Worm (Caenorhabditis elegans): ENCODE results near the gene col-110.

Gene col-110

DNA sequence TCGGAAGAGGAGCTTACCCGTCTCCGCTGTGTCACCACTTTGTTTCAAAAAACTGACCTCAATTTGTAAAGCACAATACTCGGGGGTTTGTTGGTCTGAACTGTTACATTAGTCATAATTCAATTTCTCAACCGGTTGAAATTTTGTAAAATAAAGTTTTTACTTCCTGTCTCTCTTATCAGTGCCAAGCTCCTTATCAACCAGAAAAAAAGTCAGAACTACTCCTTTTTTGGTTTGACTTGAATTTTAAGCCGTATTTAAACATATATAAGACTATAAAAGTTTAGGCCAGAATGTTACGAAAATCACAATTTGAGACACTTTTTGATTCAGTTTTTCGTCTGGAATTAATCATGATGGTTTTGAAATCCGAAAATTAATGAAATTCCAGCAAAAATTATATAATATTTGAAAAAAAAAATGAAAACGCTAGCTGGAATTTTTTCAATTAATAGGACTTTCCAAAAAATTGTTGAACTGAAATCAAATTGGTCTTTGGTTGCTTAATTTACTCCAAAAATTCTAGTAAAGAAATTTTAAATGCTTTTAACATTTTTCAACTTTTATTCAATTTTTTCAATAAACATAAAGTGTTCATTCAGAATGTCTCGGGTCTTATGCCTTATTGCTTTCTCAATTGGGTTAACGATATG is 10.0 kb downstream of the col-110 start, which contains the start of gene F19C7.2:
F19C7.2 (plus strand) TSS at position 603 of the 653 bp plus-strand sequence.
- TF ChIP-seq nhr-80 (tag; optimal IDR thresholded peaks at IDR 0.05) = peak; percentile 20
- TF ChIP-seq attf-3 (GFP tag; conservative IDR thresholded peaks at IDR 0.05) = no peak

ce11 chrIV:4596824-4597223 is 12.6 kb downstream of the col-110 start, which contains the start of gene F19C7.3:
Gene F19C7.3, plus strand, starts transcription at chrIV:4597124.
- no peak for TF ChIP-seq D2030.7 (GFP tag; IDR thresholded peaks at IDR 0.05)
- no peak for TF ChIP-seq ceh-40 (GFP tag; IDR thresholded peaks at IDR 0.05)
- TF ChIP-seq dpff-1 (tag; optimal IDR thresholded peaks at IDR 0.05) = no peak
- TF ChIP-seq ccch-3 (GFP tag; optimal IDR thresholded peaks at IDR 0.05) = no peak
- TF ChIP-seq ceh-27 (GFP tag; optimal IDR thresholded peaks at IDR 0.05) = no peak
- TF ChIP-seq Y79H2A.3 (GFP tag; conservative IDR thresholded peaks at IDR 0.05) = no peak
- no peak for TF ChIP-seq aptf-3 (GFP tag; IDR thresholded peaks at IDR 0.05)
- no peak for TF ChIP-seq tlf-1 (GFP tag; optimal IDR thresholded peaks at IDR 0.05)
- no peak for TF ChIP-seq zfh-2 (GFP tag; conservative IDR thresholded peaks at IDR 0.05)

- TF ChIP-seq B0261.1 (tag; optimal IDR thresholded peaks at IDR 0.05) (no peak), ztf-22 (GFP tag; optimal IDR thresholded peaks at IDR 0.05) (no peak), unc-62 (GFP tag; optimal IDR thresholded peaks at IDR 0.05) (no peak), snpc-1.3 (tag; optimal IDR thresholded peaks at IDR 0.05; ENCODE audit: insufficient read depth) (no peak), ztf-3 (GFP tag; optimal IDR thresholded peaks at IDR 0.05) (no peak), rpc-1 (optimal IDR thresholded peaks at IDR 0.05) (no peak), rpc-1 (tag; optimal IDR thresholded peaks at IDR 0.05) (no peak)
Observed at ce11 chrIV:4588408-4588807, 21.1 kb downstream of the col-110 start.

DNA sequence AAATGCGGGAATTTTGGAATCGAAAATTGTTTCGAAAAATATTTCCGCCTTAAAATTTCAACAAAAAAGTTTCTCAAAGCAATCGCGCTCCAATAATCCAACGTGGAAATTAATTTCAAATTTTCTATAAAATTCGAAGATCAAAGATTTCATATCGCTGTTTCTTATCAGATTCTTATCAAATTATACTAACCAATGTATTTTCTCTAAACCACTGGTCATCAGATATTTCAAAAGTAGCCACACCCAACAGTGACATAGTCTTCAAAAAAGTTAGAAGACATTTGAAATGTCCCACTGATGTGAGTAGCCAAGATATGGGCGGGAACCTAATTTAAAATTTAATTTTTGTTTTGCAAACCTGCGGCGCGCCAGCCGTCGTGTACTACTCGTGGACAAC is 21.9 kb downstream of the col-110 start:
- TF ChIP-seq mel-28 (tag; optimal IDR thresholded peaks at IDR 0.05; ENCODE audit: borderline replicate concordance) (no peak), F10E7.11 (tag; optimal IDR thresholded peaks at IDR 0.05) (no peak)

DNA sequence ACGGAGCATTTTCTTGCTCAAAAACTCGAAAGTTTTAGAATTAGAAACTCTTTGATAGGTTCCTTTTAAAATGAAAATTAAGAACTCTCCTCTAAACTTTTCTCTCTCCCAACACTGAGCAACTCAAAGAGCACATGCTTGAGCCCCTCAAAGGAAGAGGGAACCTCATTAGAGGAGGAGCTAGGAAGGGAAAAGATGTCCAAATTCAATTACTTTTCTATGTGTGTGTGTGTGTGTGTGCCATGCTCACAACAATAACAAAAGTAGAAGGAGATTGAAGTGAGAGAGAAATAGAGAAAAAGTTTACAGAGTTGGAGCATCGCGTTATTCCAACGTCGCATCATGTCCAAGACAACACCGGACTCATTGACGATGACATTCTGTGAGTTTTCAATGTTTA is 23.5 kb downstream of the col-110 start:
- no peak for TF ChIP-seq snpc-1.1 (tag; optimal IDR thresholded peaks at IDR 0.05; ENCODE audit: insufficient read depth)

DNA sequence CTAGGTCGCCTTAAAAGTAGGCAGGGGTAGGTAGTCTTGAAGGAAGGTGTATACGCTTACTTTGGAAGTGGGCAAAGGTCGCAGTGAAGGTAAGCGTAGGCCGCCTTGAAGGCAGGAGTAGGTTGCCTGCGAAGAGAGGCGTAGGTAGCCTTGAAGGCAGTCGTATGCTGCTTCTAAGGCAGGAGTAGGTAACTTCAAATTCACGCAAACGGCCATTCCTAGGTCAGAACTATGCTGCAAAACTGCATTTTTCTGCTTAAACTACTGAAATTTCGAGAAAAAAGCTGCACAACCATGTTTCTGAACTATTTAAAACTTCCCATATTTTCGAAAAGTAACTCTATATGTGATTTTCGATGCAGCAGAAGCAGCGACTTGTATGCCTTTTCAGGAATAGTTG is 30.0 kb downstream of the col-110 start:
- no peak for TF ChIP-seq B0336.3 (GFP tag; IDR thresholded peaks at IDR 0.05)
- no peak for TF ChIP-seq C17E4.6 (GFP tag; IDR thresholded peaks at IDR 0.05)
- TF ChIP-seq T07F8.4 (tag; optimal IDR thresholded peaks at IDR 0.05) = no peak
- TF ChIP-seq F55B11.4 (tag; optimal IDR thresholded peaks at IDR 0.05; ENCODE audit: borderline replicate concordance, insufficient read depth) = no peak
- TF ChIP-seq rcor-1 (GFP tag; IDR thresholded peaks at IDR 0.05) = no peak
- no peak for TF ChIP-seq snpc-3.4 (tag; optimal IDR thresholded peaks at IDR 0.05)
- TF ChIP-seq lsy-27 (tag; optimal IDR thresholded peaks at IDR 0.05; ENCODE audit: borderline replicate concordance, insufficient read depth) = no peak
- TF ChIP-seq F57C9.4 (tag; optimal IDR thresholded peaks at IDR 0.05) = no peak
- TF ChIP-seq nhr-27 (tag; optimal IDR thresholded peaks at IDR 0.05) = no peak
- no peak for TF ChIP-seq lag-1 (GFP tag; IDR thresholded peaks at IDR 0.05)
- no peak for TF ChIP-seq F52B5.7 (tag; optimal IDR thresholded peaks at IDR 0.05)
- no peak for TF ChIP-seq mel-28 (tag; optimal IDR thresholded peaks at IDR 0.05; ENCODE audit: borderline replicate concordance)
- no peak for TF ChIP-seq aptf-2 (GFP tag; conservative IDR thresholded peaks at IDR 0.05)
- no peak for TF ChIP-seq Y67H2A.10 (GFP tag; conservative IDR thresholded peaks at IDR 0.05)
- TF ChIP-seq zfh-2 (GFP tag; conservative IDR thresholded peaks at IDR 0.05) = no peak
- TF ChIP-seq dpl-1 (GFP tag; optimal IDR thresholded peaks at IDR 0.05) = no peak
- no peak for TF ChIP-seq snpc-1.1 (tag; optimal IDR thresholded peaks at IDR 0.05; ENCODE audit: insufficient read depth)
